Worm (Caenorhabditis elegans) whole organism, mixed stage, embryonic: Measurements from ENCODE around the gene Y52D5A.2.

Experiments
- elt-3 ChIP-seq: fragments of 150-350 bp; optimal IDR thresholded peaks from 2 replicates; lab custom pipeline; 2014; ENCODE audit warnings: missing biosample characterization, missing genetic modification characterization
- hlh-1 ChIP-seq: fragments of 150-350 bp; optimal IDR thresholded peaks from 2 replicates; lab custom pipeline; 2014; ENCODE audit warnings: missing biosample characterization, missing genetic modification reagents, missing genetic modification characterization
- lin-13 ChIP-seq: fragments of 150-350 bp; optimal IDR thresholded peaks from 2 replicates; lab custom pipeline; 2014; ENCODE audit warnings: missing biosample characterization, missing genetic modification characterization
- lsy-2 ChIP-seq: fragments of 150-350 bp; optimal IDR thresholded peaks from 2 replicates; lab custom pipeline; 2014; ENCODE audit warnings: missing biosample characterization, missing genetic modification characterization
- nhr-12 ChIP-seq: fragments of 150-350 bp; optimal IDR thresholded peaks from 2 replicates; lab custom pipeline; 2014; ENCODE audit warnings: missing biosample characterization, missing genetic modification characterization
- nhr-76 ChIP-seq: sonication (generic microtip); optimal IDR thresholded peaks from 2 replicates; lab custom pipeline; 2017; ENCODE audit warnings: missing biosample characterization, missing genetic modification characterization
- pha-4 ChIP-seq: fragments of 150-350 bp; optimal IDR thresholded peaks from 2 replicates; lab custom pipeline; 2018; ENCODE audit warnings: missing biosample characterization, missing genetic modification reagents, missing genetic modification characterization
- snpc-4 ChIP-seq: fragments of 150-350 bp; optimal IDR thresholded peaks from 2 replicates; lab custom pipeline; 2014; ENCODE audit warnings: missing biosample characterization, missing genetic modification characterization

DNA sequence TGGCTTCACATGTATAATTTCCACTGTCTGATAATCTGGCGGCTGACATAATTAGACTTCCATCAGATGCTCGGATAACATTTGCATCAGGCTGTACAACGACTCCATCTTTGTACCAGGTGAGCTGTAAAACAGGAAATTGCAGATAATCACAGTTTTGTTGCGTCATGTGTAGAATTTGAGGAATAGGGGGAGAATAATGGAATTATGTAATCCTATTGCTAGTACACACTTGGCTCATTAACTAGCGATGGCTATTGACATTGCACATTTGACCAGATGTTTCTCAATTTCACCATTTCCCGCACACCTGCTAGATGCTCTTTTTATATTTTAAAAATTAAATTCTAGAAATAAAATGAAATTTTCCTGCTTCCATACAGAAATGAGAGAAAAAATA, 37.1 kb upstream of the Y52D5A.2 start:
- no peak for TF ChIP-seq pha-4 (tag; lab: Kevin White, UChicago)
- no peak for TF ChIP-seq lin-13 (tag; lab: Kevin White, UChicago)
- TF ChIP-seq nhr-76 (tag; lab: Kevin White, UChicago) = no peak
- no peak for TF ChIP-seq nhr-12 (tag; lab: Kevin White, UChicago)
- no peak for TF ChIP-seq hlh-1 (tag; lab: Kevin White, UChicago)
- no peak for TF ChIP-seq elt-3
- TF ChIP-seq snpc-4 = no peak
- no peak for TF ChIP-seq lsy-2 (tag; lab: Kevin White, UChicago)
